Fruit fly (Drosophila melanogaster): ENCODE data around the gene CG10137.
A peak's percentile ranks its signal among the peaks of the same experiment; 100 is the strongest.

Gene CG10137

DNA sequence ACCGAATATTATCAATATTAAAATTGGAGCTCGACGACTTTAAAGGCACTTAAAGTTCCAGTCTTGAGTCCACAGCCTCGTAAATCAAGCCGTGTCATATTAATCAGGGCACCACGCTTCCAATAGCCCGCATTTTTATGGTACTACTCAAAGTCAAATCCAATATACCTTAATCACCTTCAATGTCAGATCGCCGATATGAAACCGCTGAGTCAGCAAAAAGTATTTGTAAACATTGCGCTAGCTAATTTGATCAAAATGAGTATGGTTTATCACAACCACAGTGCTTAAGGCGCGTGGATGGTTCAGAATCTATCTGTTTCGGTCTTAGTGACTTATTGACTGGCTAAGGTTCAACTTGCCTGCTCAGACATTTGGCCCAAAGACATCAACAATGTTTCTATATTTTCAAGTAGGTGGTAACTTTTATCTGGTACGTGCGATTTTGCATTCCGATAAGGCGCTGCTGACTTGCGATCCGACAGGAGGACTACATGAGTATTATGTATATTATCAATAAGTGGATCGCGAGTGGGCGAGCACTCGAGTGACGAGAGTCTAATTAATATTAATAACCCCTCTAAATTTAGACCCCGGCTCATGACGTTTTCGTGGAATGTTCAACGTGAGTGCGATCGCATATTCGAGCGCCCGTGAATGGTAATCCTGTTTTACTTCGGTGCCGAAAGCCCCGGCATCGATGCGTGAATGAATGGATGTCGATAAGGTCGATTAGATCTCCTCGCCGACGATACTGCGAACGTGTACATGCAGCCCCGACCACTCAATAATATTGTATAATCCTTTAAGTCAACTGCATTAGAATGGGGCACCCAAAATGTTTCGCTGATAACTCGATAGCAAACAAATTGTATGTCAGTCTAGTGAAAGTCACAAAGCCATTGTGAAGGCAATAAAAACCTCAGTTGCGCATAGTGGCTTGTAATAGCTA lies 36.8 kb downstream of the CG10137 start, which contains the start of gene CG13078:
Gene CG13078 (plus strand): TSS at position 902 of the 952 bp plus-strand sequence.
- no peak for TF ChIP-seq CTCF (optimal IDR thresholded peaks at IDR 0.05)
- no peak for TF ChIP-seq CG8478 (optimal IDR thresholded peaks at IDR 0.05)

DNA sequence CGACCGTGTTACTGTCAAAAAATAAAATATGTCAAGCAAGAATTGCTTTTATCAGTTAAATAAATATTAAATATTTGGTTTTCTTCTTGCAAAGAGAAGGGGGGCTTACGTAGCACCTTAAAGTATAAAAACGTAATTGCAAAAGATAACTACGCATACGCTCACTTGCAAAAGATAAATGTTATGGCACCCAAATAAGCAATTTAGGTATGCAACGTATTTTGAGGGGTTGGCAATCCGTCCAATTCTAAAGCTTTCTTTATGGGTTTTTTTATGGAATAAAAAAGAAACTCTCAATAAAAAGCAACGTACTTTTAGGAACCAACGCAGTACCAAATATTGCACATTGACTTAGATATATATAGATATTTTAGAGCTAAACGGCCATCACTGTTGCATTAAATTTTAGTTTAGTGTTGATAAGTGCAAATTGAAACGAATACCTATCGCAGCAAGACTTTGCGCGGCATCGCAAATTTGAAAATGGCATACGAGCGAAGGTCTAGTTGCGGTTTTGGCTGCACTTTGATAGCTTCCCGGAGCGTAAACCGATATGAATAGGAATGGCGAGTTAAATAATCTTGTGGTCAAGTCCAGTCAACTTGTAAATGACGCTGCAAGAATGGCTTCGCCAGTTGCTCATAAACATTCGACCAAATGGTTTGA lies 38.9 kb downstream of the CG10137 start, which contains the start of gene CG13077:
Gene CG13077 (plus strand): TSS at position 631 of the 666 bp plus-strand sequence.
- TF ChIP-seq CTCF (optimal IDR thresholded peaks at IDR 0.05) (no peak), CG8478 (optimal IDR thresholded peaks at IDR 0.05) (no peak)

DNA sequence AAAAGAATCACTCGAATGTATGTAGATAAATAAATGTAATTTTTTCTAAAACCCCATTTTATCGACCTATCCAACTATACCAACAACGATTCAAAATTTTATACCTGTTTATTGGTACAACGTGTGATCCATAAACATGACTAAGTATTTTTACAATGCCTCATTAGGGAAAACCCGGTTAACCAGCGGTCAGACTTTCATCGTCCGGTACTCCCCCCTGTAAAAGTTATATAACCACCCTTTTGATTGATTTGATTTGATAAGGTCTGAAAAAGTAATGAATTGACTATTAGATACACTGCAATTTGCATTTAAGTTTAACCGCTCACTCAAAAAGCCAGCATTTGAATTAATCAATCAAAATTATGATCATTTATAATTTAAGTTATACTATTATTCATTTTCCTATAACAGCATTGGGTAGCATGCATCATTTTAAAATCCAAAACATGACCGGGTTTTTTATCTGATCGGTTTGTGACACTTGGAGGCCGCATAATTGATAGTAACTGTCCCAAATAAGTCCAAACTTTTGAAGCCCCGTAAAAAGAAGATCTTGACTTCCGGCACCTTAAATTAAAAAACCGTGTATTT lies 40.9 kb downstream of the CG10137 start:
- TF ChIP-seq CTCF (optimal IDR thresholded peaks at IDR 0.05) (no peak), CG8478 (optimal IDR thresholded peaks at IDR 0.05) (no peak)

DNA sequence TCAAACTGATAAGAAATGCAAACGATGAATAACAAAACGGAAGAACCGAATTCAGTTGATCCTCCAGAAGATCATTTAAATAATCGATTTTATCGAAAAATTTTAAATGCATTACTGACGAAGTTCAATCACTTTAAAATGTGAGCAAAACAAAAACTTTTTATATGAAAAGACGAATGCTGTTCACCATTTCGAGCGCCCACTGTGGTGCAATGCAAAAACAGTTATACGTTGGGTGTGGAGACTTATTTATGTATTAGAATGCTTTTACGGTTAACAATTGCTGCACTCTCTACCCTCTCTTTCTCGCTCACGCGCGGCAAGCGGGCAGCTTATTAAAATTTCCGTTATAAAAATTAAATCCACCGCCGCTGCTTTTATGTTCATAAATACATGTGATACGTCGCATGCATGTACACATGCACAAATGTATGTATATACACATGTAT lies 44.3 kb downstream of the CG10137 start:
- TF ChIP-seq CTCF (optimal IDR thresholded peaks at IDR 0.05) (no peak), CG8478 (optimal IDR thresholded peaks at IDR 0.05) (no peak)

DNA sequence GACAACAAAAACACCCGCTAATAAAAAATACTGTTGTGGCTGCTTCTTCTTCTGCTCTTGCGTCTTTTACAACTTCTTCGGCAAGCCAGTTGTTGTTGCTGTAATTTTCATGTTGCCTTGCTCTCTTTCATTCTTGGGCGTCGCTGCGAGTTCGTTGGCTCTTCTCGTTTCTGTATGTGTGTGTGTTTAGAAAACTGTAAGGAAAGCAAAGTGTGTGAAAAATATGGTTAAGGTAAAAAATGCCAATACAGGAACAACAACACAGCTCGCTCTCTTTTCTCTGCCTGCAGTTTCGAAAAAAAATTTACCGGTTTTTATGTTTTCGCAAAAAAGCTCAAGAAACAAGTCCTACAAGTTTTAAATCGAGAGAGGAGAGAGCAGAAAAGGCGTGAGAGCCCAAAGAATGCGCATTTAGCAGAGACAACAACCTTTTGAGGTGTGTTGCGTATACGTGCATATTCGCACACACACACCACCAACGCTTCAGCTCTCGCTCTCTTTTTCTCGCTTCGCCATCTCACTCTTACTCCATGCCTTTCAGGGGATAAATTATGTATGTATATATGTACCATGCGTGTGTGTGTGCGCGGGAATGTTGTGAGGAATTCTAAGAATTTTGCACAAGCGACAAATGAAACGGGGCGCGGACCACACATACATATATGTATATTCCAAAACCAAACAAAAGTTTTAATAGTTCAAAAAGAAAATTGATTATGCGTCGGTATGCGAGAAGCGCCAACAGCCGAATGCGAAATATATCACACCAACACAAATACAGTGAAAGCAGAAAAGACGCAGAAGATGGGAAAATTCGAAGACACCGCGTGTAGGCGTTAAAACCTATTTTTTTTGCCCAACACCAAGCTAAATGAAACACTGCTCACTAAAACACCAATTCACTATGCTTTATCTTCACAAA lies 45.3 kb downstream of the CG10137 start:
- TF ChIP-seq CG8478 (optimal IDR thresholded peaks at IDR 0.05) (no peak), CTCF (optimal IDR thresholded peaks at IDR 0.05) (no peak)

DNA sequence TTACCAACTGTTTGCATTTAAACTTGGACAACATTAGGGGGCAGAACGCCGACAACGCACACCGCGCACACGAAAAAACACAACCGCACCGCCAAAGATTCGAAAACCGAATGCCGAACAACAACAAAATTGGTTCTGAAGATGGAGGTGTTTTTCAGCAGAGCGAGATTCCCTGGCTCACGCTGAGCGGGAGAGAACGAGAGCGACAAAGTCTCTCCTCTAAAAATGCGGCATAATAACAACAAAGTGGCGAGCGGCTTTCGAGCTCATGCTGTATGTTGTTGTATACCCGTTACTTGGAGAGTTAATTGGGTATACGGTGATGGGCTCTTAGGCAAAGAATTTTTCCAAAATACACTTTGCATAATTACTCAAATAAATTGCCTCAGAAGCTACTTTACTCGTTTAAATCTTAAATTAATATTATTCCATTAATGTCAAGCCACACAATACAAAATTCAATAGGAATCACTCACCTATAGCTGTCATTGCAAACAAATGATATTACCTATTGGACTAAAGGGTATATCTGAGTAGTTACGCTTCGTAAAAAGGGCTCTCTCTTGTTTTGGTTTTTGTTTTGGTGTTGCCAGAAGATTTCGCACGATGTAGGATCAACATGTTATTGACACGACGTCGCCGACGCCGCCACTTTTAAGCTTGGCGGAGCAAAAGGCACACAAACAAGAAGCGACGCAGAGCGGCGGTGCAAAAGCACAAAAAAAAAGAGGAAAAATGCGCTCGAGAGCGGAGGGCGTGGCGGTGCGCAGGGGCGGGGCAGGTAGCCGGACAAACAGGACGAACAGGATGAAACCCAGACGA lies 46.2 kb downstream of the CG10137 start:
- no peak for TF ChIP-seq CTCF (optimal IDR thresholded peaks at IDR 0.05)
- TF ChIP-seq CG8478 (optimal IDR thresholded peaks at IDR 0.05): no peak

DNA sequence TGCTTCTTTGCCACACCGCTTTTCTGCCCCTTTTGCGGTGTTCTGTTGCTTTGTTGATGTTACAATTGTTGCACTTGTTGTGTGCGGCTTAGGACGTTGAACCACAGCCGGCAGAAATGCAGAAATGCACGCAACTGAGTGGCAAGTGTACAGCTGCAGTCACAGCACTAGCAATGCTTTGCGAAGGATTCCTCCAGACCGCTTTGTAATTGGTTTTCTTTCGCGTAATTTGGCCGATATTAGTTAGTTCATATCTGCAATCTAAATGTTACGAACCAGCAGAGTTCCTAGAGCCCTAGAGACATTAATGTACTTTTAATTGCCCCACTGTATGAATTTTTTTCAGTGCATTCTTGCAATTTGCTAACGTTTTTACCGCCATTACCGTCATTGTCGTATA lies 47.9 kb downstream of the CG10137 start:
- no peak for TF ChIP-seq CTCF (optimal IDR thresholded peaks at IDR 0.05)

DNA sequence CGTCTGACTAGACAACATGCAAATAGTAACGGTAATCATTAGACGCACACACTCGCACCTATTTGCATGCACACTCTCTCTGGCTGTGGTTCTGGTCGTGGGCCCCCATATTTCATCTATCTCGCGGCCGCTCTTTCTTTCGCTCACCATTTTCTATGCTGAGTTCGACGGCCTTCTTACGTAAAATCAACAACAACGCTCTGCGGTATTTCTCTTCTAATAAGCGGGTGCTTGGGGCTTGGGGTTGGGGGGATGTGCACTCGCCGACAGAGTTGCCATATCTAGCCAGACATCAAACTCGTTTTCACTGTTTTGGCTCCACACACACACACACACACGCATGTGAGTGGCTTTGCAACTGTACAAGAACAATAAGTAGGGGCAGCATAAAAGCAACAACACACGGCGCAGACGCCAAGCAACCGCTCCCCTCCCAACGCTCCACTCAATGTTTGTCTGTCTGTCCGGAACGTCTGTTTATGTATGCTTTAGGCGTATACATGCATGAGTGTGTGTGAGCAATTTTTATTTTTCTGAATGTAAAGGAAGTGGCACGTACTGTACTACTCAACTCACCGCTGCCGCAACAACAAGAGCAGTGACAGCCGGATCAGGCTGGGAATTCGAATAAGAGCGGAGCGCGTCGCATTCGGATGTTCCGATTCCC lies 48.6 kb downstream of the CG10137 start:
- no peak for TF ChIP-seq CTCF (optimal IDR thresholded peaks at IDR 0.05)
- no peak for TF ChIP-seq CG8478 (optimal IDR thresholded peaks at IDR 0.05)

DNA sequence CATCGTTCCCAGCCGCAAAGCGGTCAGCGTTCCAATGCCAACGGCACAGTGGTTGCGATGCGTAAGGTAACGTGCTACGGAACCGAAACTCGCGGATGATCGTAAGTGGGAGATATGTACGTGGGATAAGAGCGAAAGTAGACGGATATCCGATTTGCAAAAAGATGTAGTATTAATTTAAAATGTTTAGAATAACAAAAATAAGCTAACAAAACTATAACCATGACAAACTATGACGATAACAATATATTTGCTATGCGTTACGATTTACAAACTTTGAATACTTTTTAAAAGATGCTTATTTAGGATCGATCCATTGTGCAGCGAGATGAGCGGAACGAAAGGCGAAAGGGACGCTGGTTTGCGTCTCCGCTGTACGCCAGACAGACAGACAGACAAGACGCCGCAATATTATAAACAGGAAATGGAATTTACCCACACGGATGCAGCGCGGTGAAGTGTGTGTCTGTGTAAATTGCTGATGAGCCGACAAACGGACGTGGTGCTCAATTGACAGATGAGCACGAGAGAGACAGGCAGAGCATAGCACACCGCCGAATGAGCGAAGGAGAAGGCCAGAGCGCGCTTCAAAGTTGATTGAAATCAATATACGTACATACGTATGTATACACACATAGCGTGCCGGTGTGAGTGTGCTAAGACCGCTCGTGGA lies 49.3 kb downstream of the CG10137 start:
- TF ChIP-seq CG8478 (optimal IDR thresholded peaks at IDR 0.05): no peak
- TF ChIP-seq CTCF (optimal IDR thresholded peaks at IDR 0.05): peak in 1 of 2 experiments; percentile 40

DNA sequence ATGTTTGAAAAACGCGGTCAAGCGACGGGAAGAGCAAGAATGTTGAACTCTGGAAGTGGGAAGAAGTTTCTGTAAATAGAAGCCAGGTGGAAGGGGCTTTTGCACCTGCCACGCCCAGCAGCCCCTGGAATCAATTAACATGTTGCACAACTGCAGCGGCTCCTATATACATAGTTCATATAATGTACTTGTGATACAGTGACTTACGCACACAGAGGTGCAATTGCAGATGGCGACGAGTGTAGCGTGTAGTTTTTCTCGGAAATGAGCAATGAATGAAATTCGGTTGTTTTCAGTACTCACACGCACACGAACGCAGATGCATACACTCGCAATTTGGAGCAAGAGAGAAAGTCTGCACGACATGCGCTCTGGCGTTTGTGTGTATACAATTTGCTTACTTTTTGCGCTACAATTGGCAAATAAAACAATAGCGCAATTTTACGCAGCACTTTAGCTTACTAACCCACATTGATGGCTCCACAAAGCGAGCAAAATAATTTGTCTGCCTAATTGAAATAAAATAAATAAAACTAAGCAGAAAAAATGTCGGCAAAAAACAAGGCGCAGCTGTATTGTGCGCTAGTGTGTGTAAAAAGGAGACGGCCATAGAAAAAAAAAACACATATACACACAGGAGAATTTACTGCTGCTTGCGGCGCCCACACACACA lies 49.9 kb downstream of the CG10137 start:
- TF ChIP-seq CG8478 (optimal IDR thresholded peaks at IDR 0.05): no peak
- no peak for TF ChIP-seq CTCF (optimal IDR thresholded peaks at IDR 0.05)

DNA sequence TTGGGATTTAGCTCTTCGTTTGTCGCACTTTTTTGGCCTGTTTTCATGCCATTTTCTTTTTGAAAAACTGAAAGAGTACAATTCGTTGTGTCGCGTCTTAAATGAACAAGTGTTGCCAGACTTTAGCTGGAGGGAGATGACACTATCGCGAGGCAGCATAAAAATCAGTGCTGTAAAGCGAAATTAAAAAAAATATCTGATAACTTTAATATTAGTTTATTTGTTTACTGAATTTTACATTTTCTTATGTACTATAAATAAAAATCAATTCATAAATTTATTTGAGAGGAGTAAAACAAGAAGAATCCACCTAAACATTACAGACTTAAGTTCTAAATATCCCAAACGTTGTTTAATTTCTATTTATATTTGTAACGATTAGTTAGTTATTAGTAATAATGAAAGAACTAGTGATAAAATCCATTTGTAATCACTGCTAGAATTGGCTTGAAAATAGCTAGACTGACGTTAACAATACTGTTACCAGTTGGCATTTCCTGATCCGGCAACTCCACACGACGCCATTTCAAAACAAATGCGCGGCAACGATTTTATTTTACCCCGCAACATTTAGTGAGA lies 50.8 kb downstream of the CG10137 start, which contains the start of the genes spi and msb1l:
Gene spi (minus strand): TSS at position 129 of the 579 bp plus-strand sequence.
Gene msb1l (plus strand): TSS at position 515 of the 579 bp plus-strand sequence.
- TF ChIP-seq CTCF (optimal IDR thresholded peaks at IDR 0.05): no peak
- TF ChIP-seq CG8478 (optimal IDR thresholded peaks at IDR 0.05): no peak
